Worm (Caenorhabditis elegans) whole organism, L4 larva: Measurements from ENCODE around the gene snrp-3.

Source experiments
- F49E8.2 ChIP-seq: sonication (generic microtip); optimal IDR thresholded peaks from 2 replicates; lab custom pipeline; 2016; ENCODE audit warnings: missing compliant biosample characterization, mild to moderate bottlenecking, missing genetic modification characterization, borderline replicate concordance
- T20F7.1 ChIP-seq: fragments of 200-800 bp; sonication (Bioruptor generic); optimal IDR thresholded peaks from 2 replicates; lab custom pipeline; 2018; ENCODE audit warnings: mild to moderate bottlenecking, missing genetic modification characterization, missing compliant biosample characterization
- Y75B8A.6 ChIP-seq: fragments of 200-800 bp; sonication (Bioruptor generic); IDR thresholded peaks from 2 replicates; pipeline ENCODE4 v1.3.6; 2022; ENCODE audit warnings: missing genetic modification reagents, missing genetic modification characterization, missing compliant biosample characterization
- ZK337.2 ChIP-seq: fragments of 200-800 bp; sonication (Bioruptor generic); IDR thresholded peaks from 2 replicates; pipeline ENCODE4 v1.3.6; 2022; ENCODE audit warnings: missing genetic modification reagents, missing genetic modification characterization, missing compliant biosample characterization
- aly-2 ChIP-seq: sonication (generic microtip); optimal IDR thresholded peaks from 2 replicates; lab custom pipeline; 2018; ENCODE audit warnings: missing biosample characterization, missing genetic modification characterization
- arid-1 ChIP-seq: fragments of 200-800 bp; sonication (Bioruptor generic); conservative IDR thresholded peaks from 2 replicates; pipeline ENCODE4 v1.3.6; 2022; ENCODE audit warnings: missing genetic modification reagents, missing genetic modification characterization, missing compliant biosample characterization
- ceh-44 ChIP-seq: fragments of 200-800 bp; sonication (Bioruptor generic); IDR thresholded peaks from 2 replicates; pipeline ENCODE4 v1.3.6; 2022; ENCODE audit warnings: missing genetic modification reagents, missing genetic modification characterization, missing compliant biosample characterization
- ces-1 ChIP-seq: fragments of 150-350 bp; sonication (generic microtip); optimal IDR thresholded peaks from 4 replicates; lab custom pipeline; 2014; ENCODE audit warnings: missing biosample characterization, missing genetic modification reagents, missing genetic modification characterization
- cey-2 ChIP-seq: sonication (generic microtip); optimal IDR thresholded peaks from 3 replicates; lab custom pipeline; 2017; ENCODE audit warnings: missing genetic modification characterization, mild to moderate bottlenecking, missing compliant biosample characterization, antibody characterized with exemption, borderline replicate concordance; ENCODE audit not compliant: insufficient read depth
- daf-8 ChIP-seq: fragments of 200-800 bp; sonication (Bioruptor generic); IDR thresholded peaks from 2 replicates; pipeline ENCODE4 v1.3.6; 2022; ENCODE audit warnings: missing genetic modification characterization, missing compliant biosample characterization
- dve-1 ChIP-seq: sonication (generic microtip); optimal IDR thresholded peaks from 2 replicates; lab custom pipeline; 2017; ENCODE audit warnings: antibody characterized with exemption, mild to moderate bottlenecking, missing genetic modification characterization, missing compliant biosample characterization; ENCODE audit not compliant: insufficient read depth
- egl-43 ChIP-seq: fragments of 200-800 bp; sonication (Bioruptor generic); IDR thresholded peaks from 2 replicates; pipeline ENCODE4 v1.3.6; 2022; ENCODE audit warnings: missing genetic modification reagents, missing genetic modification characterization, missing compliant biosample characterization
- fkh-10 ChIP-seq: fragments of 150-350 bp; optimal IDR thresholded peaks from 2 replicates; lab custom pipeline; 2014; ENCODE audit warnings: missing biosample characterization, missing genetic modification reagents, missing genetic modification characterization
- gei-8 ChIP-seq: fragments of 200-800 bp; sonication (Bioruptor generic); optimal IDR thresholded peaks from 2 replicates; lab custom pipeline; 2018; ENCODE audit warnings: mild to moderate bottlenecking, missing genetic modification characterization, missing compliant biosample characterization
- hlh-11 ChIP-seq: fragments of 200-800 bp; sonication (Bioruptor generic); optimal IDR thresholded peaks from 2 replicates; lab custom pipeline; 2018; ENCODE audit warnings: mild to moderate bottlenecking, missing genetic modification characterization, missing compliant biosample characterization
- hlh-30 ChIP-seq: sonication (generic microtip); optimal IDR thresholded peaks from 2 replicates; lab custom pipeline; 2017; ENCODE audit warnings: antibody characterized with exemption, mild to moderate bottlenecking, missing genetic modification characterization, missing compliant biosample characterization; ENCODE audit not compliant: insufficient read depth
- lin-15B ChIP-seq: fragments of 150-350 bp; sonication (generic microtip); optimal IDR thresholded peaks from 3 replicates; lab custom pipeline; 2014; ENCODE audit warnings: missing biosample characterization, missing genetic modification characterization
- lin-39 ChIP-seq: fragments of 150-350 bp; optimal IDR thresholded peaks from 2 replicates; lab custom pipeline; 2014; ENCODE audit warnings: missing biosample characterization, missing genetic modification reagents, missing genetic modification characterization
- lir-3 ChIP-seq: sonication (generic microtip); optimal IDR thresholded peaks from 2 replicates; lab custom pipeline; 2016; ENCODE audit warnings: mild to moderate bottlenecking, missing genetic modification characterization, missing compliant biosample characterization
- madf-5 ChIP-seq, 2 experiments: fragments of 200-800 bp; sonication (Bioruptor generic); IDR thresholded peaks; 2 replicates each; pipeline ENCODE4 v1.3.6; 2022; ENCODE audit warnings: missing compliant biosample characterization in 2 of 2, missing genetic modification characterization in 2 of 2
- mdl-1 ChIP-seq, 2 experiments: fragments of 150-350 bp in 1 of 2; sonication (generic microtip) in 1 of 2; optimal IDR thresholded peaks; 2 replicates each; lab custom pipeline; 2014 to 2017; ENCODE audit warnings: missing biosample characterization in 2 of 2, missing genetic modification characterization in 2 of 2
- mep-1 ChIP-seq: fragments of 150-350 bp; sonication (generic microtip); optimal IDR thresholded peaks from 3 replicates; lab custom pipeline; 2014; ENCODE audit warnings: missing biosample characterization, missing genetic modification characterization
- mes-2 ChIP-seq: sonication (generic microtip); optimal IDR thresholded peaks from 2 replicates; lab custom pipeline; 2016; ENCODE audit warnings: missing genotype, mild to moderate bottlenecking, missing genetic modification characterization, missing compliant biosample characterization; ENCODE audit not compliant: poor library complexity, severe bottlenecking
- mxl-3 ChIP-seq: fragments of 200-800 bp; sonication (Bioruptor generic); optimal IDR thresholded peaks from 2 replicates; lab custom pipeline; 2018; ENCODE audit warnings: mild to moderate bottlenecking, missing genetic modification characterization, missing compliant biosample characterization
- nhr-10 ChIP-seq: fragments of 150-350 bp; optimal IDR thresholded peaks from 2 replicates; lab custom pipeline; 2014; ENCODE audit warnings: missing biosample characterization, missing genetic modification characterization
- nhr-102 ChIP-seq: sonication (generic microtip); optimal IDR thresholded peaks from 2 replicates; lab custom pipeline; 2016; ENCODE audit warnings: mild to moderate bottlenecking, missing genetic modification characterization, moderate library complexity, missing compliant biosample characterization
- nhr-237 ChIP-seq: sonication (generic microtip); optimal IDR thresholded peaks from 2 replicates; lab custom pipeline; 2017; ENCODE audit warnings: missing biosample characterization, missing genetic modification characterization
- nhr-42 ChIP-seq: fragments of 200-800 bp; sonication (Bioruptor generic); IDR thresholded peaks from 2 replicates; pipeline ENCODE4 v1.3.6; 2022; ENCODE audit warnings: missing genetic modification characterization, missing compliant biosample characterization
- nhr-76 ChIP-seq: fragments of 150-350 bp; optimal IDR thresholded peaks from 2 replicates; lab custom pipeline; 2014; ENCODE audit warnings: missing biosample characterization, missing genetic modification characterization
- saeg-2 ChIP-seq: fragments of 200-800 bp; sonication (Bioruptor generic); IDR thresholded peaks from 2 replicates; pipeline ENCODE4 v1.3.6; 2022; ENCODE audit warnings: missing genetic modification reagents, missing genetic modification characterization, missing compliant biosample characterization
- snpc-1.2 ChIP-seq: fragments of 200-800 bp; sonication (Bioruptor generic); IDR thresholded peaks from 2 replicates; pipeline ENCODE4 v1.3.6; 2022; ENCODE audit warnings: missing genetic modification reagents, missing genetic modification characterization, missing compliant biosample characterization
- snpc-4 ChIP-seq: fragments of 150-350 bp; optimal IDR thresholded peaks from 2 replicates; lab custom pipeline; 2014; ENCODE audit warnings: missing biosample characterization, missing genetic modification characterization
- spr-1 ChIP-seq: sonication (generic microtip); optimal IDR thresholded peaks from 2 replicates; lab custom pipeline; 2016; ENCODE audit warnings: mild to moderate bottlenecking, missing genetic modification characterization, missing compliant biosample characterization
- spr-3 ChIP-seq: fragments of 200-800 bp; sonication (Bioruptor generic); optimal IDR thresholded peaks from 2 replicates; lab custom pipeline; 2018; ENCODE audit warnings: mild to moderate bottlenecking, missing genetic modification characterization, missing compliant biosample characterization
- tra-1 ChIP-seq: fragments of 200-800 bp; sonication (Bioruptor generic); IDR thresholded peaks from 2 replicates; pipeline ENCODE4 v1.3.6; 2022; ENCODE audit warnings: missing genetic modification reagents, missing genetic modification characterization, missing compliant biosample characterization
- unc-130 ChIP-seq: sonication (generic microtip); optimal IDR thresholded peaks from 2 replicates; lab custom pipeline; 2016; ENCODE audit warnings: missing genetic modification reagents, missing genetic modification characterization, missing compliant biosample characterization
- unc-39 ChIP-seq: sonication (generic microtip); optimal IDR thresholded peaks from 2 replicates; lab custom pipeline; 2017; ENCODE audit warnings: missing biosample characterization, missing genetic modification characterization
- unc-62 ChIP-seq, 3 experiments: fragments of 150-350 bp in 1 of 3; sonication (generic microtip); optimal IDR thresholded peaks in 2 of 3; peaks in 1 of 3; 1 replicate in 1 of 3; 2 replicates in 2 of 3; lab custom pipeline; 2014 to 2017; ENCODE audit warnings: missing biosample characterization in 3 of 3, missing genetic modification characterization in 3 of 3, missing genetic modification reagents in 3 of 3, missing genotype in 1 of 3
- vab-7 ChIP-seq: fragments of 200-800 bp; sonication (Bioruptor generic); IDR thresholded peaks from 2 replicates; pipeline ENCODE4 v1.3.6; 2022; ENCODE audit warnings: missing genetic modification reagents, missing genetic modification characterization, missing compliant biosample characterization
- zag-1 ChIP-seq: fragments of 150-350 bp; optimal IDR thresholded peaks from 2 replicates; lab custom pipeline; 2014; ENCODE audit warnings: missing biosample characterization, missing genetic modification characterization
- zip-11 ChIP-seq: fragments of 200-800 bp; sonication (Bioruptor generic); IDR thresholded peaks from 2 replicates; pipeline ENCODE4 v1.3.6; 2022; ENCODE audit warnings: missing genetic modification characterization, missing compliant biosample characterization

snrp-3 gene

DNA sequence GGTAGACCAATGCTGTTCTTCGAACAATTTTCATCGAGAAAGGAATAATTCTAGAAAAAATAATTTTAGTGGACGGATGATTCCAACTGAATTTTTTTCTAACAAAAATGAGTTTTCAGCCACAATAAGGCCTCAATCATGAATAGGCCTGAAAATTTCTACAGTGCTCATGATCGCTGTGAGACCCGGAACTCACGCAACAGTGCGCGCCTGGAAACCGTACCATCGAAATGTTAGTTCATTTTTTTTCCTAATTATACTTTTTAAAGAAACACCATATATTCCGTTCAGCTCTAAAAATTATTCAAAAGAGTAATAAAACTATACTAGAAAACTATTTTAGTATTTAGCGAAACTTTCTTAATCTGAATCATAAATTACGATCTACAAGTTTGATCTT lies 37.3 kb upstream of the snrp-3 start:
- TF ChIP-seq nhr-42 (GFP tag; lab: Robert Waterston, UW) = no peak
- no peak for TF ChIP-seq lin-15B (tag; lab: Kevin White, UChicago)
- no peak for TF ChIP-seq snpc-1.2 (GFP tag; lab: Robert Waterston, UW)
- TF ChIP-seq unc-62 (GFP tag; optimal IDR thresholded peaks at IDR 0.05 in 1 of 2; lab: Kevin White, UChicago) = no peak
- TF ChIP-seq unc-62 (tag; optimal IDR thresholded peaks at IDR 0.05; lab: Kevin White, UChicago) = no peak
- TF ChIP-seq spr-3 (GFP tag; lab: Kevin White, UChicago) = no peak
- TF ChIP-seq vab-7 (GFP tag; lab: Robert Waterston, UW) = no peak
- TF ChIP-seq T20F7.1 (GFP tag; lab: Kevin White, UChicago) = no peak
- TF ChIP-seq aly-2 (tag; lab: Kevin White, UChicago) = no peak
- TF ChIP-seq mep-1 (tag; lab: Kevin White, UChicago) = no peak
- TF ChIP-seq dve-1 (tag; lab: Kevin White, UChicago) = no peak
- no peak for TF ChIP-seq daf-8 (GFP tag; lab: Robert Waterston, UW)
- no peak for TF ChIP-seq unc-130
- no peak for TF ChIP-seq Y75B8A.6 (GFP tag; lab: Robert Waterston, UW)
- TF ChIP-seq gei-8 = no peak

DNA sequence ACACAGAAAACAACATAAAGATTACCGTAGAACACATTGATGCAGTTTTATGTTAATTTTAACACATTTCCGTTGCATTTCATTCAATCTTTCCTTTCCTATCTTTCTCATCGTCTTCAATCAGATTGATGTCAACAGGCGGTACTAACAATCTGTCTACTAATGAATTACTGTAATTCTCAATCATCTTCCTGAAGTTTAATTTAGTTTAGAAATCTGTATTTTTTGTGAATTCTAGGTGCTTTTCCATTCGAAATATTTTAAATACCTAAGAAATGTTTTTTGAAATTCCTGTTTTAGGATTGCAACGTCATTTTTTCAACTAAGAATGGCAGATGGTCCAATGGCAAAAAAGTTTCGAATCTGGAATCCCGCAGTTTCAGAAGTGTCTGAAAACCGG lies 36.1 kb upstream of the snrp-3 start, which contains the start of gene F21D5.9:
TSS of gene F21D5.9 (plus strand) at position 301 of the 400 bp plus-strand sequence.
- no peak for TF ChIP-seq cey-2 (tag; lab: Kevin White, UChicago)
- no peak for TF ChIP-seq unc-39 (tag; lab: Kevin White, UChicago)
- TF ChIP-seq lin-15B (tag; lab: Kevin White, UChicago) = no peak
- TF ChIP-seq lir-3 (tag; lab: Kevin White, UChicago) = no peak
- no peak for TF ChIP-seq zip-11
- TF ChIP-seq fkh-10 = no peak
- no peak for TF ChIP-seq snpc-4 (tag; lab: Kevin White, UChicago)

DNA sequence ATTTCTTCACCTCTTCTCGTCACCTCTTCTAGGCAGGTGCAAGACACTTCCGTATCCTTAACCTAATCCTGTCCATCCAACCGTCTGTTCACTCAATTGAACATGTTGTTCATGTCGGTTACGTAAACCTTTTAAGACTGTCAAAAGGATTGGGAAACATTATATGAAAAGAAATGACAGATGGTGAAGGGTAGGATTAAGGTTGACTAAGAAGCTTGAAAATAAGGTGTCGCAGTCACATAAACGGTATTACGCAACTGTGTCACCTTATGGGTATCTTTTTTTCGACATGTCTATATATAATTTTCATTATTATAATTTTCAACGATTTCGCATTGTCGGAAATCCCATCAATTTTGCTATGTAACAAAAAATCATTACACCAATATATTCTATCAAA lies 35.2 kb upstream of the snrp-3 start:
- TF ChIP-seq F49E8.2 (tag; lab: Kevin White, UChicago) = no peak
- TF ChIP-seq hlh-11 = no peak
- no peak for TF ChIP-seq nhr-237
- no peak for TF ChIP-seq mxl-3
- no peak for TF ChIP-seq dve-1 (tag; lab: Kevin White, UChicago)
- TF ChIP-seq ces-1 (GFP tag; lab: Kevin White, UChicago) = no peak
- no peak for TF ChIP-seq nhr-10 (tag; lab: Kevin White, UChicago)
- TF ChIP-seq spr-1 (tag; lab: Kevin White, UChicago) = no peak

DNA sequence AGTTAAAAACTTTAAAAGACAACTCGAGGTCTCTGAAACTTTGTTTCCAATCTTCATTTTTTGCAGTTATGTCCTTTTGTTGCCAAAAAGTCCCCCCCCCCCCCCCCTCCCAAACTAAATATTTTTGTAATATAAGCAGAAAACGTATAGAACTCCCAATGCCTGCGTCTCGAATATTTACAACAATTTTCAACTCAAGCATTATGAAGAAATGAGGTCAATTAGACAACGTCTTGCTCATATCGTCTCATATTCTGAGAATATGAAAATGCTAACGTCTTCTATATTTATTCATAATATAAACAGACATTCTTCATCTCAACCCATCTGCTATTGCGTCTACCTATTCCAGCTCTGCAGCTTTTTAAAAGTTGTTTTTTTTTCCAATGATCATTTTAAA lies 30.5 kb upstream of the snrp-3 start, which contains the start of gene H23L24.1:
TSS of gene H23L24.1 (plus strand) at position 301 of the 400 bp plus-strand sequence.
- TF ChIP-seq tra-1 (GFP tag; lab: Robert Waterston, UW) (no peak), ZK337.2 (GFP tag; lab: Robert Waterston, UW) (no peak), ceh-44 (GFP tag; lab: Robert Waterston, UW) (no peak), unc-62 (GFP tag; optimal IDR thresholded peaks at IDR 0.05 in 1 of 2; lab: Kevin White, UChicago) (no peak), unc-62 (tag; optimal IDR thresholded peaks at IDR 0.05; lab: Kevin White, UChicago) (no peak), nhr-76 (tag; lab: Kevin White, UChicago) (no peak), saeg-2 (GFP tag; lab: Robert Waterston, UW) (no peak), snpc-1.2 (GFP tag; lab: Robert Waterston, UW) (no peak), madf-5 (GFP tag; IDR thresholded peaks at IDR 0.05; lab: Robert Waterston, UW) (no peak), egl-43 (GFP tag; lab: Robert Waterston, UW) (no peak), mes-2 (no peak), lin-39 (tag; lab: Kevin White, UChicago) (no peak), mdl-1 (tag; optimal IDR thresholded peaks at IDR 0.05; lab: Kevin White, UChicago) (no peak), vab-7 (GFP tag; lab: Robert Waterston, UW) (no peak), nhr-102 (no peak), arid-1 (GFP tag; lab: Robert Waterston, UW) (no peak), zag-1 (tag; lab: Kevin White, UChicago) (no peak), mep-1 (tag; lab: Kevin White, UChicago) (no peak), hlh-30 (tag; lab: Kevin White, UChicago) (no peak)
